Worm (Caenorhabditis elegans): ENCODE data around the gene ooc-3.

- TF ChIP-seq nhr-43 (tag; optimal IDR thresholded peaks at IDR 0.05; ENCODE audit: poor library complexity, severe bottlenecking) (no peak), nhr-12 (tag; optimal IDR thresholded peaks at IDR 0.05) (no peak), nhr-28 (tag; optimal IDR thresholded peaks at IDR 0.05) (no peak), jun-1 (tag; optimal IDR thresholded peaks at IDR 0.05) (no peak), nhr-23 (tag; optimal IDR thresholded peaks at IDR 0.05) (peak; percentile 15), tbx-2 (tag; optimal IDR thresholded peaks at IDR 0.05) (no peak), nfya-1 (tag; optimal IDR thresholded peaks at IDR 0.05; ENCODE audit: insufficient read depth) (no peak), ceh-9 (tag; optimal IDR thresholded peaks at IDR 0.05) (no peak), zag-1 (tag; optimal IDR thresholded peaks at IDR 0.05) (no peak), egl-27 (tag; optimal IDR thresholded peaks at IDR 0.05) (no peak), elt-3 (tag; optimal IDR thresholded peaks at IDR 0.05) (no peak)
Measured at ce11 chrII:11537115-11537514, 42.0 kb upstream of the ooc-3 start.
